Worm (Caenorhabditis elegans) whole organism, young adult: ENCODE data around the gene rpa-1.
A peak's percentile ranks its signal among the peaks of the same experiment; 100 is the strongest.

Experiments
- B0019.2 ChIP-seq: fragments of 200-800 bp; sonication (Bioruptor generic); conservative IDR thresholded peaks from 2 replicates; pipeline ENCODE4 v1.3.6; 2022; ENCODE audit warnings: missing genetic modification reagents, missing genetic modification characterization, missing compliant biosample characterization
- B0261.1 ChIP-seq: sonication (generic microtip); optimal IDR thresholded peaks from 2 replicates; lab custom pipeline; 2016; ENCODE audit warnings: mild to moderate bottlenecking, missing genetic modification characterization, moderate library complexity, missing compliant biosample characterization
- C17E4.6 ChIP-seq: fragments of 200-800 bp; sonication (Bioruptor generic); IDR thresholded peaks from 2 replicates; pipeline ENCODE4 v1.3.6; 2022; ENCODE audit warnings: missing genetic modification reagents, missing genetic modification characterization, missing compliant biosample characterization
- F39B2.1 ChIP-seq: fragments of 200-800 bp; sonication (Bioruptor generic); IDR thresholded peaks from 2 replicates; pipeline ENCODE4 v1.3.6; 2022; ENCODE audit warnings: missing genetic modification reagents, missing genetic modification characterization, missing compliant biosample characterization
- F49E8.2 ChIP-seq: sonication (generic microtip); optimal IDR thresholded peaks from 3 replicates; lab custom pipeline; 2017; ENCODE audit warnings: missing genetic modification characterization, mild to moderate bottlenecking, missing compliant biosample characterization, antibody characterized with exemption, moderate library complexity; ENCODE audit not compliant: insufficient read depth
- F55B11.4 ChIP-seq: sonication (generic microtip); optimal IDR thresholded peaks from 2 replicates; lab custom pipeline; 2016; ENCODE audit warnings: missing compliant biosample characterization, missing genetic modification characterization, borderline replicate concordance; ENCODE audit not compliant: insufficient read depth
- F57C9.4 ChIP-seq: sonication (generic microtip); optimal IDR thresholded peaks from 2 replicates; lab custom pipeline; 2017; ENCODE audit warnings: mild to moderate bottlenecking, missing genetic modification characterization, missing compliant biosample characterization
- T26A5.8 ChIP-seq: sonication (generic microtip); optimal IDR thresholded peaks from 2 replicates; lab custom pipeline; 2016; ENCODE audit warnings: missing genetic modification characterization, missing compliant biosample characterization
- Y67H2A.10 ChIP-seq: fragments of 200-800 bp; sonication (Bioruptor generic); conservative IDR thresholded peaks from 2 replicates; pipeline ENCODE4 v1.3.6; 2022; ENCODE audit warnings: missing genetic modification reagents, missing genetic modification characterization, missing compliant biosample characterization
- Y79H2A.3 ChIP-seq: fragments of 200-800 bp; sonication (Bioruptor generic); conservative IDR thresholded peaks from 2 replicates; pipeline ENCODE4 v1.3.6; 2022; ENCODE audit warnings: missing genetic modification reagents, missing genetic modification characterization, missing compliant biosample characterization
- akir-1 ChIP-seq: fragments of 200-800 bp; sonication (Bioruptor generic); optimal IDR thresholded peaks from 2 replicates; lab custom pipeline; 2018; ENCODE audit warnings: mild to moderate bottlenecking, missing genetic modification characterization, moderate library complexity, missing compliant biosample characterization
- aptf-2 ChIP-seq: fragments of 200-800 bp; sonication (Bioruptor generic); conservative IDR thresholded peaks from 2 replicates; pipeline ENCODE4 v1.3.6; 2022; ENCODE audit warnings: missing genetic modification reagents, missing genetic modification characterization, missing compliant biosample characterization
- aptf-3 ChIP-seq: fragments of 200-800 bp; sonication (Bioruptor generic); IDR thresholded peaks from 2 replicates; pipeline ENCODE4 v1.3.6; 2022; ENCODE audit warnings: missing genetic modification characterization, missing compliant biosample characterization
- attf-5 ChIP-seq: fragments of 200-800 bp; sonication (Bioruptor generic); optimal IDR thresholded peaks from 2 replicates; lab custom pipeline; 2018; ENCODE audit warnings: mild to moderate bottlenecking, missing genetic modification characterization, missing compliant biosample characterization
- attf-6 ChIP-seq: fragments of 200-800 bp; sonication (Bioruptor generic); IDR thresholded peaks from 2 replicates; pipeline ENCODE4 v1.3.6; 2022; ENCODE audit warnings: missing genetic modification reagents, missing genetic modification characterization, missing compliant biosample characterization
- cebp-1 ChIP-seq, 2 experiments: fragments of 200-800 bp in 1 of 2; sonication (Bioruptor generic) in 1 of 2; sonication (generic microtip) in 1 of 2; IDR thresholded peaks in 1 of 2; optimal IDR thresholded peaks in 1 of 2; 2 replicates each; pipeline versions ENCODE4 v1.3.6 to Lab custom; 2017 to 2022; ENCODE audit warnings: missing compliant biosample characterization in 2 of 2, missing genetic modification characterization in 2 of 2, mild to moderate bottlenecking in 1 of 2, missing genetic modification reagents in 1 of 2, moderate library complexity in 1 of 2
- cebp-2 ChIP-seq: fragments of 200-800 bp; sonication (Bioruptor generic); IDR thresholded peaks from 2 replicates; pipeline ENCODE4 v1.3.6; 2022; ENCODE audit warnings: missing genetic modification characterization, missing compliant biosample characterization
- ceh-27 ChIP-seq: fragments of 200-800 bp; sonication (Bioruptor generic); optimal IDR thresholded peaks from 2 replicates; lab custom pipeline; 2018; ENCODE audit warnings: mild to moderate bottlenecking, missing genetic modification characterization, moderate library complexity, missing compliant biosample characterization
- dpff-1 ChIP-seq: sonication (generic microtip); optimal IDR thresholded peaks from 2 replicates; lab custom pipeline; 2017; ENCODE audit warnings: mild to moderate bottlenecking, missing genetic modification characterization, missing compliant biosample characterization
- ekl-4 ChIP-seq: fragments of 200-800 bp; sonication (Bioruptor generic); IDR thresholded peaks from 2 replicates; pipeline ENCODE4 v1.3.6; 2022; ENCODE audit warnings: missing genetic modification reagents, missing genetic modification characterization, missing compliant biosample characterization
- lin-35 ChIP-seq, 3 experiments: fragments of 150-350 bp in 2 of 3; sonication (generic microtip) in 1 of 3; optimal IDR thresholded peaks; 2 replicates each; lab custom pipeline; 2014 to 2018; ENCODE audit warnings: missing biosample characterization in 3 of 3, missing genetic modification characterization in 3 of 3, missing genetic modification reagents in 3 of 3
- lin-54 ChIP-seq: fragments of 200-800 bp; sonication (Bioruptor generic); optimal IDR thresholded peaks from 2 replicates; lab custom pipeline; 2018; ENCODE audit warnings: mild to moderate bottlenecking, missing genetic modification characterization, missing compliant biosample characterization
- madf-3 ChIP-seq: fragments of 200-800 bp; sonication (Bioruptor generic); IDR thresholded peaks from 2 replicates; pipeline ENCODE4 v1.3.6; 2022; ENCODE audit warnings: missing genetic modification reagents, missing genetic modification characterization, missing compliant biosample characterization
- mcd-1 ChIP-seq: fragments of 200-800 bp; sonication (Bioruptor generic); IDR thresholded peaks from 2 replicates; pipeline ENCODE4 v1.3.6; 2022; ENCODE audit warnings: missing genetic modification reagents, missing genetic modification characterization, missing compliant biosample characterization
- nfyb-1 ChIP-seq: fragments of 200-800 bp; sonication (Bioruptor generic); IDR thresholded peaks from 2 replicates; pipeline ENCODE4 v1.3.6; 2022; ENCODE audit warnings: missing genetic modification reagents, missing genetic modification characterization, missing compliant biosample characterization
- nhr-90 ChIP-seq: sonication (generic microtip); optimal IDR thresholded peaks from 2 replicates; lab custom pipeline; 2016; ENCODE audit warnings: missing genotype, mild to moderate bottlenecking, missing genetic modification characterization, missing compliant biosample characterization
- rec-8 ChIP-seq, 2 experiments: sonication (generic microtip); optimal IDR thresholded peaks; 2 replicates each; lab custom pipeline; 2016; ENCODE audit warnings: mild to moderate bottlenecking in 2 of 2, missing genetic modification characterization in 2 of 2, missing genetic modification reagents in 2 of 2, missing genotype in 2 of 2, missing biosample characterization in 1 of 2, missing compliant biosample characterization in 1 of 2, moderate library complexity in 1 of 2
- repo-1 ChIP-seq: sonication (generic microtip); optimal IDR thresholded peaks from 2 replicates; lab custom pipeline; 2017; ENCODE audit warnings: mild to moderate bottlenecking, missing genetic modification characterization, missing compliant biosample characterization
- snpc-4 ChIP-seq, 5 experiments: fragments of 150-350 bp in 1 of 5; sonication (generic microtip) in 4 of 5; optimal IDR thresholded peaks; 2 replicates each; lab custom pipeline; 2014 to 2018; ENCODE audit warnings: missing genetic modification characterization in 5 of 5, missing biosample characterization in 3 of 5, antibody characterized with exemption in 2 of 5, mild to moderate bottlenecking in 2 of 5, missing compliant biosample characterization in 2 of 5, missing genotype in 2 of 5, moderate library complexity in 2 of 5, missing genetic modification reagents in 1 of 5
- somi-1 ChIP-seq: fragments of 200-800 bp; sonication (Bioruptor generic); optimal IDR thresholded peaks from 2 replicates; lab custom pipeline; 2018; ENCODE audit warnings: mild to moderate bottlenecking, missing genetic modification characterization, missing compliant biosample characterization
- ztf-28 ChIP-seq: fragments of 200-800 bp; sonication (Bioruptor generic); IDR thresholded peaks from 2 replicates; pipeline ENCODE4 v1.3.6; 2022; ENCODE audit warnings: missing genetic modification reagents, missing genetic modification characterization, missing compliant biosample characterization
- ztf-6 ChIP-seq: fragments of 200-800 bp; sonication (Bioruptor generic); IDR thresholded peaks from 2 replicates; pipeline ENCODE4 v1.3.6; 2022; ENCODE audit warnings: missing genetic modification reagents, missing genetic modification characterization, missing compliant biosample characterization

rpa-1 gene

ce11 chrII:7708540-7708939 is 44.2 kb downstream of the rpa-1 start, which contains the start of gene B0495.9 (continued):
- TF ChIP-seq akir-1 (GFP tag; lab: Kevin White, UChicago) (no peak), ceh-27 (peak; percentile 57), nfyb-1 (GFP tag; lab: Robert Waterston, UW) (peak; percentile 44; the same call in 1 of the 2 replicates), B0261.1 (tag; lab: Kevin White, UChicago) (no peak), lin-54 (GFP tag; lab: Kevin White, UChicago) (peak; percentile 43), B0019.2 (GFP tag; lab: Robert Waterston, UW) (no peak), attf-5 (GFP tag; lab: Kevin White, UChicago) (peak; percentile 60), Y79H2A.3 (GFP tag; lab: Robert Waterston, UW) (no peak), C17E4.6 (GFP tag; lab: Robert Waterston, UW) (no peak), F39B2.1 (GFP tag; lab: Robert Waterston, UW) (no peak), aptf-3 (no peak), F57C9.4 (tag; lab: Kevin White, UChicago) (no peak), madf-3 (GFP tag; lab: Robert Waterston, UW) (no peak), T26A5.8 (tag; lab: Kevin White, UChicago) (no peak), dpff-1 (tag; lab: Kevin White, UChicago) (no peak), Y67H2A.10 (GFP tag; lab: Robert Waterston, UW) (no peak), somi-1 (GFP tag; lab: Kevin White, UChicago) (no peak), snpc-4 (GFP tag; optimal IDR thresholded peaks at IDR 0.05; lab: Kevin White, UChicago) (peak; percentile 5), snpc-4 (tag; optimal IDR thresholded peaks at IDR 0.05; lab: Kevin White, UChicago) (no peak), repo-1 (no peak), nhr-90 (tag; lab: Kevin White, UChicago) (no peak), mcd-1 (GFP tag; lab: Robert Waterston, UW) (peak; percentile 63), attf-6 (GFP tag; lab: Robert Waterston, UW) (no peak), ekl-4 (GFP tag; lab: Robert Waterston, UW) (no peak), F49E8.2 (tag; lab: Kevin White, UChicago) (peak; percentile 32), cebp-2 (no peak), F55B11.4 (no peak), rec-8 (tag; optimal IDR thresholded peaks at IDR 0.05; lab: Kevin White, UChicago) (peak in 1 of 2 experiments; percentile 52)

- no peak for TF ChIP-seq ztf-6 (GFP tag; lab: Robert Waterston, UW)
Measured at ce11 chrII:7709301-7709754, 44.9 kb downstream of the rpa-1 start, which contains the start of gene sre-1. Gene sre-1, plus strand, starts transcription at chrII:7709704.

DNA sequence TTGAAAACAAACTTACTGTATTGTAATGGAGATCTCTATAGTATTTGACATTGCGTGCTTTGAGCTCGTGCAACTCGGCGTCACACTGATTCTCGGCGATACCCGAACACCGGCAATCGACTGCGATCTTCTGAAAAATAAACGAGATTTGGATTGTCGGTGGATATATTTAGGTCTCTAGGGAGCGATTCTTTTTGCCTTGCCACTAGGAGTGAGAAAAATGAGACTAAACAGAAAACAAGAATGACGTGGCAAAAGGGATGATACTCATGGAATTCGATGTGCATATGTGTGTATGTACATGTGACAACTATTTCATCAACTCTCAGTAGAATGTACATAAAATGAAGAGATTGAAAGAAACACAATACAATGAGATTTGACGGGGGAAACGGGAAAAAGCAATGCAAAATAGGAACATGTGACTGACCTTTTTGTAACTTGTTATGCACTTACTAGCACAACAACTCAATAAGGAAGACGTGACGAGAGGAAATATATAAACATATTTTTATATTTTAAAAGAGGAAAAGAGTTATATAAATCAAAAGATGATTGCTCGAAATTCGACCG is 50.3 kb downstream of the rpa-1 start:
- TF ChIP-seq aptf-2 (GFP tag; lab: Robert Waterston, UW) (no peak), ztf-28 (GFP tag; lab: Robert Waterston, UW) (no peak), cebp-1 (GFP tag; IDR thresholded peaks at IDR 0.05; lab: Robert Waterston, UW) (no peak), cebp-1 (tag; optimal IDR thresholded peaks at IDR 0.05; lab: Kevin White, UChicago) (peak; percentile 45), lin-35 (GFP tag; optimal IDR thresholded peaks at IDR 0.05; lab: Kevin White, UChicago) (peak in 1 of 3 experiments; percentile 26)
